Fruit fly (Drosophila melanogaster): ENCODE results near the gene oaf.

oaf gene

dm6 chr2L:2528097-2528496 lies 35.3 kb downstream of the oaf start (continued):
- TF ChIP-seq HmgD (GFP tag; optimal IDR thresholded peaks at IDR 0.05) (no peak), pho (GFP tag; optimal IDR thresholded peaks at IDR 0.05) (no peak), CG18764 (GFP tag; optimal IDR thresholded peaks at IDR 0.05) (no peak), nerfin-1 (tag; optimal IDR thresholded peaks at IDR 0.05) (no peak), CG12219 (GFP tag; optimal IDR thresholded peaks at IDR 0.05) (no peak), Dfd (GFP tag; optimal IDR thresholded peaks at IDR 0.05) (no peak), CG11695 (GFP tag; IDR thresholded peaks at IDR 0.05) (0 out of 3 replicates have a peak, but pooled peaks have one; percentile 19), ara (GFP tag; IDR thresholded peaks at IDR 0.05) (no peak), HLHmδ (GFP tag; optimal IDR thresholded peaks at IDR 0.05) (no peak), CG7963 (GFP tag; IDR thresholded peaks at IDR 0.05; ENCODE audit: partially characterized antibody) (no peak), Ravus (GFP tag; IDR thresholded peaks at IDR 0.05) (no peak), CG7357 (GFP tag; IDR thresholded peaks at IDR 0.05) (0 out of 3 replicates have a peak, but pooled peaks have one; percentile 23), vvl (GFP tag; IDR thresholded peaks at IDR 0.05) (no peak), CG8290 (GFP tag; optimal IDR thresholded peaks at IDR 0.05) (no peak), CG8290 (tag; optimal IDR thresholded peaks at IDR 0.05) (peak in 1 of 2 experiments; percentile 70), trh (GFP tag; optimal IDR thresholded peaks at IDR 0.05) (no peak), CG14667 (GFP tag; IDR thresholded peaks at IDR 0.05) (no peak), CG11456 (GFP tag; IDR thresholded peaks at IDR 0.05) (peak; percentile 40; the same call in 1 of the 3 replicates), Mrtf (GFP tag; IDR thresholded peaks at IDR 0.05) (no peak), grn (GFP tag; optimal IDR thresholded peaks at IDR 0.05) (no peak), CG9932 (GFP tag; IDR thresholded peaks at IDR 0.05) (no peak), schlank (tag; optimal IDR thresholded peaks at IDR 0.05) (no peak), CG9817 (tag; optimal IDR thresholded peaks at IDR 0.05) (peak; percentile 31), ERR (GFP tag; optimal IDR thresholded peaks at IDR 0.05) (no peak), CG34422 (GFP tag; IDR thresholded peaks at IDR 0.05) (no peak), Hand (GFP tag; optimal IDR thresholded peaks at IDR 0.05) (no peak), zfh2 (GFP tag; optimal IDR thresholded peaks at IDR 0.05) (no peak), CG15269 (tag; optimal IDR thresholded peaks at IDR 0.05) (peak; percentile 39), CG14050 (GFP tag; IDR thresholded peaks at IDR 0.05) (no peak), CG3163 (GFP tag; optimal IDR thresholded peaks at IDR 0.05) (no peak), Mad (GFP tag; optimal IDR thresholded peaks at IDR 0.05) (no peak), z (GFP tag; IDR thresholded peaks at IDR 0.05) (no peak), CG17802 (tag; optimal IDR thresholded peaks at IDR 0.05) (no peak), shn (GFP tag; optimal IDR thresholded peaks at IDR 0.05) (no peak), CG7556 (GFP tag; optimal IDR thresholded peaks at IDR 0.05) (peak; percentile 35), esg (GFP tag; conservative IDR thresholded peaks at IDR 0.05) (no peak), chm (GFP tag; IDR thresholded peaks at IDR 0.05) (no peak), CG2889 (GFP tag; IDR thresholded peaks at IDR 0.05) (no peak), Sry-β (GFP tag; optimal IDR thresholded peaks at IDR 0.05) (no peak), eve (GFP tag; optimal IDR thresholded peaks at IDR 0.05) (peak in 1 of 2 experiments; percentile 8), croc (GFP tag; conservative IDR thresholded peaks at IDR 0.05) (no peak), CG15696 (tag; optimal IDR thresholded peaks at IDR 0.05) (no peak), CG4424 (GFP tag; optimal IDR thresholded peaks at IDR 0.05) (no peak), CG14441 (GFP tag; IDR thresholded peaks at IDR 0.05) (no peak), MBD-R2 (GFP tag; IDR thresholded peaks at IDR 0.05) (no peak), Dip3 (GFP tag; optimal IDR thresholded peaks at IDR 0.05) (no peak), NFAT (GFP tag; IDR thresholded peaks at IDR 0.05) (no peak), chn (GFP tag; optimal IDR thresholded peaks at IDR 0.05) (no peak), NC2β (GFP tag; optimal IDR thresholded peaks at IDR 0.05) (no peak), nmo (GFP tag; optimal IDR thresholded peaks at IDR 0.05) (no peak), Hr51 (GFP tag; optimal IDR thresholded peaks at IDR 0.05) (peak in 1 of 2 experiments; percentile 29), CG31388 (GFP tag; optimal IDR thresholded peaks at IDR 0.05) (no peak), pros (GFP tag; optimal IDR thresholded peaks at IDR 0.05) (no peak)
